Fruit fly (Drosophila melanogaster) whole organism, adult: ENCODE data around the gene CG43645.
A peak's percentile ranks its signal among the peaks of the same experiment; 100 is the strongest.

Experiments
- CG11617 ChIP-seq: fragments of 200-800 bp; sonication (Bioruptor generic); optimal IDR thresholded peaks from 2 replicates; lab custom pipeline; 2017; ENCODE audit warnings: mild to moderate bottlenecking, missing biosample characterization, missing genetic modification reagents, missing genetic modification characterization
- CG5204 ChIP-seq: fragments of 200-800 bp; sonication (Bioruptor generic); optimal IDR thresholded peaks from 2 replicates; lab custom pipeline; 2016; ENCODE audit warnings: missing biosample characterization, missing genetic modification characterization

DNA sequence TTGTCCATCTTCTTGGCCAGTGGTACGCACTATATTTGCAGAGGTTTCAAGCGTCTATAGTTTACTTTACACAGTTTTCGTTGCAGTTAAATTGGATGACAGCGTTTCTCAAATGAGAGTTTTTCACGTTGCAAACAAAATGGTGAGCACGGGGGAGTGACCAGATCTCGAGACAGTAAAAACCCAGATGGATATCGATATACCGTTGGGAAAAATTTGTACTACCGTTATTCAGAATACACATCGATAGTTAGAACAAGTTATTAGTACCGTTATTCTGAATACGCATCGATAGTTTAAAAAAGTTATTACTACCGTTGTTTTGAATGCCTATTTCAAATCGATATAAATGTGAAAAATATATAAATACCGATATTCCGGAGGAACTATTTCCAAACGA lies 7.8 kb upstream of the CG43645 start, which contains the start of gene cass:
- TF ChIP-seq CG11617 (peak; percentile 8), CG5204 (GFP tag; lab: Kevin White, UChicago) (no peak)
